Fruit fly (Drosophila melanogaster): ENCODE data around the gene PolA2.

dm6 chr3R:27224727-27225126 lies 14.2 kb upstream of the PolA2 start:
- TF ChIP-seq insv (optimal IDR thresholded peaks at IDR 0.05) = no peak
- no peak for TF ChIP-seq h (optimal IDR thresholded peaks at IDR 0.05)
- TF ChIP-seq Myc (optimal IDR thresholded peaks at IDR 0.05) = no peak
- no peak for TF ChIP-seq ttk (optimal IDR thresholded peaks at IDR 0.05)
- TF ChIP-seq Sin3A (optimal IDR thresholded peaks at IDR 0.05) = no peak
